Fruit fly (Drosophila melanogaster) whole organism, adult: ENCODE data around the gene CG12499.
A peak's percentile ranks its signal among the peaks of the same experiment; 100 is the strongest.

Experiments used
- CG14711 ChIP-seq: fragments of 200-800 bp; sonication (Bioruptor generic); optimal IDR thresholded peaks from 2 replicates; lab custom pipeline; 2018; ENCODE audit warnings: missing biosample characterization, mild to moderate bottlenecking, missing genetic modification characterization, moderate library complexity
- CG5204 ChIP-seq: fragments of 200-800 bp; sonication (Bioruptor generic); optimal IDR thresholded peaks from 2 replicates; lab custom pipeline; 2016; ENCODE audit warnings: missing biosample characterization, missing genetic modification characterization
- CG7101 ChIP-seq: fragments of 200-800 bp; sonication (Bioruptor generic); optimal IDR thresholded peaks from 2 replicates; lab custom pipeline; 2018; ENCODE audit warnings: missing biosample characterization, mild to moderate bottlenecking, missing genetic modification characterization, moderate library complexity
- bab1 ChIP-seq: fragments of 200-800 bp; sonication (Bioruptor generic); optimal IDR thresholded peaks from 3 replicates; lab custom pipeline; 2019; ENCODE audit warnings: missing biosample characterization, mild to moderate bottlenecking, missing genetic modification characterization, moderate library complexity
- cic ChIP-seq: fragments of 200-800 bp; sonication (Bioruptor generic); optimal IDR thresholded peaks from 2 replicates; lab custom pipeline; 2017; ENCODE audit warnings: missing biosample characterization, mild to moderate bottlenecking, missing genetic modification characterization, moderate library complexity
- kay ChIP-seq: fragments of 200-800 bp; sonication (Bioruptor generic); peaks from one replicate; lab custom pipeline; 2016; ENCODE audit warnings: missing biosample characterization, missing genetic modification characterization, borderline replicate concordance

DNA sequence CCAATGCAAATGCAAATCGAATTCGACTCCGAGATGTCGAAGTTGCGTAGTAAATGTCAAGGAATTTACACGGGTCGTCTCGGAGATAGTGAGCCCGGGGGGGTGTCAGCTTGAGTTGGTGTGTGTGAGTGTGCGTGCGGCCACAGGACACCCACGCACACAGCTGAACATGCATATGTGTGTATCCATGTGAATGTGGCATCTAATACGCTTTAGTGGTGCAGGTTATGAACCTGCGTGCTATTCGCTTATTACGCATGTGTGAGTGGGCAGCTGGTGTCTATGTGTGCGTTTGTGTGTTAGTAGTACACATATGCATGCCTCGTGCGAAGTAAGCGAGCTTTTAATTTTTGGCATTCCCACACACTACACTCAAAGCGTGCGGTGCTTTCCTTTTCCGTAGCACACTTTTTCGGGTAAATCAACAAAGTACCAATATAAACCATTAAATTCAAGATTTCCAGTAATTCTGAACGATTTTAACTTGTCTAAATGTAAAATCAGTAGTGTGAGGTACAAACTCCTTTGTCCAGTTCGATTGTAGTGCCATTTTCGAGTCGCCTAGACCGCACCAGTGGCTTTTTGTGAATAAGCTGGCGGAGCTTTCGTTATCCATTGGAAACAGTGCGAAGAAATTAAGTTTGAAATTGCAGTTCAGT is 22.6 kb upstream of the CG12499 start:
- no peak for TF ChIP-seq bab1 (GFP tag; lab: Kevin White, UChicago)
- TF ChIP-seq kay, result no peak
- peak; percentile 55 for TF ChIP-seq cic (GFP tag; lab: Kevin White, UChicago)
- TF ChIP-seq CG7101 (tag; lab: Kevin White, UChicago), result peak; percentile 81
- no peak for TF ChIP-seq CG5204 (GFP tag; lab: Kevin White, UChicago)
- peak; percentile 63 for TF ChIP-seq CG14711 (tag; lab: Kevin White, UChicago)
